Worm (Caenorhabditis elegans): ENCODE results near the gene C37E2.10.

The C37E2.10 gene

DNA sequence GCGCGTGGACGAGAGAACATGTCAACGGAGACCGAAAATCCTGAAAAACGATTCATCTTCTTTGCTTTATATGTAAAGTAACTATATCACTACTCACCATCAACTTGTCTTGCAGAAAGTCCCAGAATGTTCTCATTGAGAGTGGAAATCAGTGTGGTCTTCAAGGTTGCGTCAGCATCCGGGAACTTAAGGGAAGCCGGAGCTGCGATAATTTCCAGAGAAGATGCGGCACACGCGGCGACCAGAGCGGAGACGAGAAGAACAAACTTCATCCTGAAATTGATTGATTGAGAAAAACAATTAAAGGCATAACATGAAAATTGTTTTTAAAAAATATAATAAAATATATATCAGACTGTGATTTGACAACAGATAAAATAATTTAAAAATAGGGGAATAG, 14.6 kb upstream of the C37E2.10 start, which contains the start of gene vha-20 (continued):
- TF ChIP-seq set-16 (GFP tag; IDR thresholded peaks at IDR 0.05) (no peak), vab-7 (GFP tag; IDR thresholded peaks at IDR 0.05) (no peak), Y5F2A.4 (GFP tag; optimal IDR thresholded peaks at IDR 0.05) (no peak), madf-9 (GFP tag; conservative IDR thresholded peaks at IDR 0.05) (no peak), tra-1 (GFP tag; IDR thresholded peaks at IDR 0.05) (0 out of 2 replicates have a peak, but pooled peaks have one; percentile 38), aly-2 (tag; optimal IDR thresholded peaks at IDR 0.05) (no peak), Y75B8A.6 (GFP tag; IDR thresholded peaks at IDR 0.05) (no peak), ztf-11 (tag; optimal IDR thresholded peaks at IDR 0.05) (no peak), ZK337.2 (GFP tag; IDR thresholded peaks at IDR 0.05) (no peak), daf-16 (GFP tag; optimal IDR thresholded peaks at IDR 0.05) (no peak), daf-16 (tag; optimal IDR thresholded peaks at IDR 0.05) (no peak), lsy-2 (tag; optimal IDR thresholded peaks at IDR 0.05) (no peak), mep-1 (tag; optimal IDR thresholded peaks at IDR 0.05) (no peak), daf-8 (GFP tag; IDR thresholded peaks at IDR 0.05) (no peak), spr-1 (tag; optimal IDR thresholded peaks at IDR 0.05) (no peak), daf-12 (tag; optimal IDR thresholded peaks at IDR 0.05) (no peak), dmd-8 (GFP tag; IDR thresholded peaks at IDR 0.05) (no peak), ces-1 (GFP tag; optimal IDR thresholded peaks at IDR 0.05) (no peak), nhr-237 (tag; optimal IDR thresholded peaks at IDR 0.05) (no peak), nhr-102 (tag; optimal IDR thresholded peaks at IDR 0.05) (peak; percentile 17), hlh-11 (tag; optimal IDR thresholded peaks at IDR 0.05) (peak; percentile 23), ceh-44 (GFP tag; IDR thresholded peaks at IDR 0.05) (no peak), nhr-28 (tag; optimal IDR thresholded peaks at IDR 0.05) (no peak), snpc-1.2 (GFP tag; IDR thresholded peaks at IDR 0.05) (0 out of 2 replicates have a peak, but pooled peaks have one; percentile 34), ZK546.5 (tag; optimal IDR thresholded peaks at IDR 0.05) (no peak), nhr-48 (tag; optimal IDR thresholded peaks at IDR 0.05) (no peak), madf-5 (GFP tag; IDR thresholded peaks at IDR 0.05) (no peak), ceh-20 (GFP tag; IDR thresholded peaks at IDR 0.05) (no peak), fkh-10 (GFP tag; optimal IDR thresholded peaks at IDR 0.05) (no peak), mdl-1 (tag; optimal IDR thresholded peaks at IDR 0.05) (no peak), F49E8.2 (tag; optimal IDR thresholded peaks at IDR 0.05; ENCODE audit: borderline replicate concordance) (no peak), snpc-4 (tag; optimal IDR thresholded peaks at IDR 0.05) (no peak), gei-8 (GFP tag; optimal IDR thresholded peaks at IDR 0.05) (no peak), dmd-9 (GFP tag; IDR thresholded peaks at IDR 0.05) (no peak), skn-1 (tag; optimal IDR thresholded peaks at IDR 0.05) (no peak), nhr-111 (GFP tag; optimal IDR thresholded peaks at IDR 0.05) (peak; percentile 9), F37D6.2 (tag; optimal IDR thresholded peaks at IDR 0.05) (no peak), sdz-12 (GFP tag; optimal IDR thresholded peaks at IDR 0.05) (no peak), ceh-28 (tag; optimal IDR thresholded peaks at IDR 0.05) (no peak), egl-43 (GFP tag; IDR thresholded peaks at IDR 0.05) (0 out of 2 replicates have a peak, but pooled peaks have one; percentile 42), tag-97 (GFP tag; IDR thresholded peaks at IDR 0.05) (no peak), lin-15B (tag; optimal IDR thresholded peaks at IDR 0.05) (no peak), jun-1 (tag; optimal IDR thresholded peaks at IDR 0.05) (no peak), R02D3.7 (tag; optimal IDR thresholded peaks at IDR 0.05) (no peak), egl-27 (tag; optimal IDR thresholded peaks at IDR 0.05) (no peak), hif-1 (tag; optimal IDR thresholded peaks at IDR 0.05) (no peak), nhr-41 (GFP tag; IDR thresholded peaks at IDR 0.05) (no peak), F26F4.8 (GFP tag; conservative IDR thresholded peaks at IDR 0.05) (no peak), dmd-6 (GFP tag; IDR thresholded peaks at IDR 0.05) (0 out of 2 replicates have a peak, but pooled peaks have one; percentile 11), unc-39 (tag; optimal IDR thresholded peaks at IDR 0.05) (no peak), lin-39 (tag; optimal IDR thresholded peaks at IDR 0.05) (no peak), nhr-76 (tag; optimal IDR thresholded peaks at IDR 0.05) (no peak), zag-1 (tag; optimal IDR thresholded peaks at IDR 0.05) (no peak)

Measured in whole organism, L4 larva.